Fruit fly (Drosophila melanogaster) whole organism, adult: ENCODE measurements around the gene Octbeta1R.

Source experiments
- CG14711 ChIP-seq: fragments of 200-800 bp; sonication (Bioruptor generic); optimal IDR thresholded peaks from 2 replicates; lab custom pipeline; 2018; ENCODE audit warnings: missing biosample characterization, mild to moderate bottlenecking, missing genetic modification characterization, moderate library complexity
- CG7045 ChIP-seq: fragments of 200-800 bp; sonication (Bioruptor generic); optimal IDR thresholded peaks from 2 replicates; lab custom pipeline; 2017; ENCODE audit warnings: missing biosample characterization, mild to moderate bottlenecking, missing genetic modification characterization
- Crg-1 ChIP-seq: fragments of 200-800 bp; sonication (Bioruptor generic); optimal IDR thresholded peaks from 2 replicates; lab custom pipeline; 2016; ENCODE audit warnings: missing biosample characterization, missing genetic modification characterization

DNA sequence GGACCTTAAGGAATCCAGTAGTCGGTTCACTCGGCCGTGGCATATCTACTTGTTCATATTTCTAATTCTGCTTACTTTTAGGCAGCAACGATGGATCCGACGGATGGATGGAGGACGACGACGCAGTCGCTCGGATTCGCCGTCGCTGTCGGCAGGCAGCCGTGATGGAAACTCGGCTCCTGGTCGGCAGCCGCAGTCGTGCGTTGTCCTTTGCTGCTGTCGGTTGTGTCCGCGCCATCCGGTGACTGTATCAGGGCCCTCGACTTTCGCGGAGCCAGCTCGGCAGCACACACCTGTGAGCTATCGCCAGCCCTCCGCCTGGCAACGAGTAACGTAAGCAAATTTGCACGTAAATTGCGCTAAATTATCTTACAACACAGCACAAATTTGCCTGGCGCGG lies at the start of gene Octbeta1R:
- no peak for TF ChIP-seq CG7045 (GFP tag; lab: Kevin White, UChicago)
- TF ChIP-seq CG14711 (tag; lab: Kevin White, UChicago) = no peak
- TF ChIP-seq Crg-1 (GFP tag; lab: Kevin White, UChicago) = no peak
